Fruit fly (Drosophila melanogaster) whole organism, embryonic: ENCODE data around the gene Sec13.

Source experiments
- Bgb ChIP-seq: fragments of 200-800 bp; sonication (Bioruptor generic); IDR thresholded peaks from 2 replicates; pipeline ENCODE4 v1.3.6; 2022; ENCODE audit warnings: missing biosample characterization, missing genetic modification characterization; ENCODE audit not compliant: partially characterized antibody
- CG10274 ChIP-seq: fragments of 200-800 bp; sonication (Bioruptor generic); optimal IDR thresholded peaks from 3 replicates; lab custom pipeline; 2017; ENCODE audit warnings: missing biosample characterization, mild to moderate bottlenecking, missing genetic modification characterization
- CG13894 ChIP-seq: fragments of 200-800 bp; sonication (Bioruptor generic); optimal IDR thresholded peaks from 3 replicates; lab custom pipeline; 2018; ENCODE audit warnings: missing biosample characterization, mild to moderate bottlenecking, missing genetic modification characterization, moderate library complexity
- CG14667 ChIP-seq: fragments of 200-800 bp; sonication (Bioruptor generic); IDR thresholded peaks from 2 replicates; pipeline ENCODE4 v1.3.6; 2022; ENCODE audit warnings: missing biosample characterization, missing genetic modification characterization
- CG14710 ChIP-seq: fragments of 200-800 bp; sonication (Bioruptor generic); optimal IDR thresholded peaks from 3 replicates; lab custom pipeline; 2019; ENCODE audit warnings: missing biosample characterization, mild to moderate bottlenecking, missing genetic modification characterization, moderate library complexity
- CG15073 ChIP-seq: fragments of 200-800 bp; sonication (Bioruptor generic); optimal IDR thresholded peaks from 2 replicates; lab custom pipeline; 2016; ENCODE audit warnings: missing biosample characterization, missing genetic modification characterization
- CG15696 ChIP-seq: fragments of 200-800 bp; sonication (Bioruptor generic); optimal IDR thresholded peaks from 2 replicates; lab custom pipeline; 2019; ENCODE audit warnings: missing biosample characterization, mild to moderate bottlenecking, missing genetic modification characterization, moderate library complexity
- CG1603 ChIP-seq: fragments of 200-800 bp; sonication (Bioruptor generic); optimal IDR thresholded peaks from 2 replicates; lab custom pipeline; 2019; ENCODE audit warnings: missing biosample characterization, mild to moderate bottlenecking, missing genetic modification characterization, moderate library complexity
- CG16815 ChIP-seq: fragments of 200-800 bp; sonication (Bioruptor generic); optimal IDR thresholded peaks from 3 replicates; lab custom pipeline; 2017; ENCODE audit warnings: missing biosample characterization, mild to moderate bottlenecking, missing genetic modification characterization
- CG16863 ChIP-seq: fragments of 200-800 bp; sonication (Bioruptor generic); optimal IDR thresholded peaks from 3 replicates; lab custom pipeline; 2016; ENCODE audit warnings: missing biosample characterization, missing genetic modification characterization
- CG17328 ChIP-seq: fragments of 200-800 bp; sonication (Bioruptor generic); IDR thresholded peaks from 2 replicates; pipeline ENCODE4 v1.3.6; 2022; ENCODE audit warnings: missing biosample characterization, missing genetic modification characterization
- CG1832 ChIP-seq: fragments of 200-800 bp; sonication (Bioruptor generic); optimal IDR thresholded peaks from 2 replicates; lab custom pipeline; 2017; ENCODE audit warnings: missing biosample characterization, mild to moderate bottlenecking, missing genetic modification characterization, inconsistent platforms
- CG18599 ChIP-seq: fragments of 200-800 bp; sonication (Bioruptor generic); optimal IDR thresholded peaks from 3 replicates; lab custom pipeline; 2017; ENCODE audit warnings: missing biosample characterization, missing genetic modification characterization, mild to moderate bottlenecking, moderate library complexity, missing genetic modification reagents
- CG3407 ChIP-seq: fragments of 200-800 bp; sonication (Bioruptor generic); optimal IDR thresholded peaks from 2 replicates; lab custom pipeline; 2018; ENCODE audit warnings: missing biosample characterization, mild to moderate bottlenecking, missing genetic modification characterization
- CG3995 ChIP-seq: fragments of 200-800 bp; sonication (Bioruptor generic); optimal IDR thresholded peaks from 3 replicates; lab custom pipeline; 2016; ENCODE audit warnings: missing biosample characterization, missing genetic modification characterization
- CG4617 ChIP-seq: fragments of 200-800 bp; sonication (Bioruptor generic); optimal IDR thresholded peaks from 3 replicates; lab custom pipeline; 2016; ENCODE audit warnings: missing biosample characterization, missing genetic modification characterization, borderline replicate concordance
- CG4730 ChIP-seq: fragments of 200-800 bp; sonication (Bioruptor generic); IDR thresholded peaks from 2 replicates; pipeline ENCODE4 v1.3.6; 2022; ENCODE audit warnings: missing biosample characterization, missing genetic modification characterization
- CG6175 ChIP-seq: fragments of 200-800 bp; sonication (Bioruptor generic); IDR thresholded peaks from 3 replicates; pipeline ENCODE4 v1.3.6; 2022; ENCODE audit warnings: missing biosample characterization, missing genetic modification characterization
- CG8089 ChIP-seq: fragments of 200-800 bp; sonication (Bioruptor generic); optimal IDR thresholded peaks from 3 replicates; lab custom pipeline; 2016; ENCODE audit warnings: missing biosample characterization, missing genetic modification characterization
- CG8388 ChIP-seq: fragments of 200-800 bp; sonication (Bioruptor generic); optimal IDR thresholded peaks from 2 replicates; lab custom pipeline; 2019; ENCODE audit warnings: missing biosample characterization, mild to moderate bottlenecking, missing genetic modification characterization, moderate library complexity
- CG9932 ChIP-seq: fragments of 200-800 bp; sonication (Bioruptor generic); IDR thresholded peaks from 2 replicates; pipeline ENCODE4 v1.3.6; 2022; ENCODE audit warnings: missing biosample characterization, missing genetic modification characterization
- Deaf1 ChIP-seq: fragments of 200-800 bp; optimal IDR thresholded peaks from 3 replicates; lab custom pipeline; 2019; ENCODE audit warnings: missing biosample characterization, mild to moderate bottlenecking, missing genetic modification characterization, moderate library complexity
- Dip2 ChIP-seq: fragments of 200-800 bp; sonication (Bioruptor generic); IDR thresholded peaks from 2 replicates; pipeline ENCODE4 v1.3.6; 2022; ENCODE audit warnings: missing biosample characterization, missing genetic modification characterization
- Dll ChIP-seq: fragments of 200-800 bp; sonication (Bioruptor generic); IDR thresholded peaks from 4 replicates; pipeline ENCODE4 v1.3.6; 2022; ENCODE audit warnings: missing biosample characterization, missing genetic modification characterization; ENCODE audit not compliant: partially characterized antibody
- Dref ChIP-seq: fragments of 200-800 bp; sonication (Bioruptor generic); IDR thresholded peaks from 2 replicates; pipeline ENCODE4 v1.3.6; 2022; ENCODE audit warnings: missing biosample characterization, missing genetic modification characterization
- Drgx ChIP-seq: fragments of 200-800 bp; sonication (Bioruptor generic); IDR thresholded peaks from 2 replicates; pipeline ENCODE4 v1.3.6; 2022; ENCODE audit warnings: missing biosample characterization, missing genetic modification characterization
- ERR ChIP-seq: fragments of 200-800 bp; sonication (Bioruptor generic); optimal IDR thresholded peaks from 2 replicates; lab custom pipeline; 2016; ENCODE audit warnings: missing biosample characterization, missing genetic modification characterization
- HLHmδ ChIP-seq: fragments of 200-800 bp; sonication (Bioruptor generic); optimal IDR thresholded peaks from 2 replicates; lab custom pipeline; 2018; ENCODE audit warnings: missing biosample characterization, mild to moderate bottlenecking, missing genetic modification characterization, moderate library complexity
- Hmr ChIP-seq: fragments of 200-800 bp; sonication (Bioruptor generic); optimal IDR thresholded peaks from 3 replicates; lab custom pipeline; 2017; ENCODE audit warnings: mild to moderate bottlenecking, missing biosample characterization, missing genetic modification reagents, missing genetic modification characterization
- Hr51 ChIP-seq, 2 experiments: fragments of 200-800 bp; sonication (Bioruptor generic); optimal IDR thresholded peaks; 2 replicates in 1 of 2; 3 replicates in 1 of 2; lab custom pipeline; 2016 to 2018; ENCODE audit warnings: missing biosample characterization in 2 of 2, missing genetic modification characterization in 2 of 2, mild to moderate bottlenecking in 1 of 2, moderate library complexity in 1 of 2
- Kr ChIP-seq: fragments of 200-800 bp; sonication (Bioruptor generic); optimal IDR thresholded peaks from 2 replicates; lab custom pipeline; 2017; ENCODE audit warnings: missing biosample characterization, mild to moderate bottlenecking, missing genetic modification characterization
- Lhr ChIP-seq: fragments of 200-800 bp; sonication (Bioruptor generic); optimal IDR thresholded peaks from 3 replicates; lab custom pipeline; 2017; ENCODE audit warnings: mild to moderate bottlenecking, missing biosample characterization, missing genetic modification reagents, missing genetic modification characterization
- Max ChIP-seq: fragments of 200-800 bp; sonication (Bioruptor generic); optimal IDR thresholded peaks from 2 replicates; lab custom pipeline; 2016; ENCODE audit warnings: missing biosample characterization, mild to moderate bottlenecking, missing genetic modification characterization
- Meics ChIP-seq: fragments of 200-800 bp; sonication (Bioruptor generic); optimal IDR thresholded peaks from 2 replicates; lab custom pipeline; 2017; ENCODE audit warnings: missing biosample characterization, mild to moderate bottlenecking, missing genetic modification characterization
- abd-A ChIP-seq: fragments of 200-800 bp; sonication (Bioruptor generic); optimal IDR thresholded peaks from 3 replicates; lab custom pipeline; 2019; ENCODE audit warnings: missing biosample characterization, mild to moderate bottlenecking, missing genetic modification characterization, moderate library complexity
- exex ChIP-seq: fragments of 200-800 bp; sonication (Bioruptor generic); optimal IDR thresholded peaks from 4 replicates; lab custom pipeline; 2018; ENCODE audit warnings: missing biosample characterization, mild to moderate bottlenecking, missing genetic modification characterization, moderate library complexity
- gcm2 ChIP-seq: fragments of 200-800 bp; sonication (Bioruptor generic); optimal IDR thresholded peaks from 2 replicates; lab custom pipeline; 2016; ENCODE audit warnings: missing biosample characterization, missing genetic modification characterization
- gsb-n ChIP-seq: fragments of 200-800 bp; sonication (Bioruptor generic); optimal IDR thresholded peaks from 3 replicates; lab custom pipeline; 2018; ENCODE audit warnings: missing biosample characterization, mild to moderate bottlenecking, missing genetic modification characterization
- ken ChIP-seq: fragments of 200-800 bp; sonication (Bioruptor generic); IDR thresholded peaks from 3 replicates; pipeline ENCODE4 v1.3.6; 2022; ENCODE audit warnings: missing biosample characterization, missing genetic modification characterization
- luna ChIP-seq: fragments of 200-800 bp; sonication (Bioruptor generic); optimal IDR thresholded peaks from 2 replicates; lab custom pipeline; 2016; ENCODE audit warnings: missing biosample characterization, missing genetic modification characterization
- pfk ChIP-seq: fragments of 200-800 bp; sonication (Bioruptor generic); optimal IDR thresholded peaks from 2 replicates; lab custom pipeline; 2018; ENCODE audit warnings: missing biosample characterization, mild to moderate bottlenecking, missing genetic modification characterization, moderate library complexity
- rib ChIP-seq: fragments of 200-800 bp; sonication (Bioruptor generic); IDR thresholded peaks from 2 replicates; pipeline ENCODE4 v1.3.6; 2022; ENCODE audit warnings: missing biosample characterization, missing genetic modification characterization
- slou ChIP-seq: fragments of 200-800 bp; sonication (Bioruptor generic); optimal IDR thresholded peaks from 3 replicates; lab custom pipeline; 2016; ENCODE audit warnings: missing biosample characterization, missing genetic modification characterization
- sqz ChIP-seq: fragments of 200-800 bp; sonication (Bioruptor generic); optimal IDR thresholded peaks from 3 replicates; lab custom pipeline; 2018; ENCODE audit warnings: missing biosample characterization, mild to moderate bottlenecking, missing genetic modification characterization
- tgo ChIP-seq: fragments of 200-800 bp; sonication (Bioruptor generic); IDR thresholded peaks from 3 replicates; pipeline ENCODE4 v1.3.6; 2022; ENCODE audit warnings: missing biosample characterization, missing genetic modification characterization
- tll ChIP-seq, 2 experiments: fragments of 200-800 bp in 1 of 2; fragments of >200 bp in 1 of 2; sonication (Bioruptor generic) in 1 of 2; optimal IDR thresholded peaks; 2 replicates each; lab custom pipeline; 2017 to 2019; ENCODE audit warnings: missing biosample characterization in 2 of 2, missing genetic modification characterization in 2 of 2, mild to moderate bottlenecking in 1 of 2, moderate library complexity in 1 of 2
- unpg ChIP-seq: fragments of 200-800 bp; sonication (Bioruptor generic); optimal IDR thresholded peaks from 3 replicates; lab custom pipeline; 2018; ENCODE audit warnings: missing biosample characterization, mild to moderate bottlenecking, missing genetic modification characterization, moderate library complexity
- vvl ChIP-seq: fragments of 200-800 bp; sonication (Bioruptor generic); IDR thresholded peaks from 2 replicates; pipeline ENCODE4 v1.3.6; 2022; ENCODE audit warnings: missing biosample characterization, missing genetic modification characterization
- wdn ChIP-seq: fragments of 200-800 bp; sonication (Bioruptor generic); IDR thresholded peaks from 2 replicates; pipeline ENCODE4 v1.3.6; 2022; ENCODE audit warnings: missing biosample characterization, missing genetic modification characterization

Gene Sec13

DNA sequence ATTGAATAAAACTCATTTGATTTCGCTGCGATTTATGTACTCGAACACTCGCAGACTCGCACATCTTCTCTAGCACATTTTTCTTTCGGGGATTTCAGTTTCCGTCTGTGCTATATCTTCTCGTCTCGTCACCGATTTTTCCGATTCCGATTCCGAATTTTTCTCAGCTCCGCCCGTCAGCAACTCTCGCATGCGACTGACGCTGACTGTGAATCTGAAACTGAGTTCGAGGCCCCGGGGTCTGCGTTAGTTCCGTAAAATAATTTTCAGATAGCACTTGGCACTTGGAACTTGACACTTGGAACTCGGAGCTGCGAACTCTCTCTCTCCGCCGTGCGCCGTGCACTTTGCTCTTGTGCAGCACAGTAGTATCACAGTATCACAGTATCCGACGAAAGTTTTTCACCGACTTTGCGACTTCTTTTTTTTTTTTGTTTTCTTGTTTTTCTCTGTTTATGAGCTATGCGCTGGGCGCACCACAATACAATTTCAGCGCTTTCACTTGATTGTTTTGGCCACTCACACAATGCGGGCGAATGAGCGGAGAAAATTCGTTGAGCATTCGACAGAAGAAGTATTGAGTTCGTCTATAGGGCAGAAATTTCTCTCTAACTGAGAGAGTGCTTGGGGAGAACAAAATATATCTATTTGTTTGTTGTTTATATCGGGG lies 28.6 kb downstream of the Sec13 start, which contains the start of gene CG4393 (continued):
- TF ChIP-seq Bgb, result 0 out of 2 replicates have a peak, but pooled peaks have one; percentile 16
- no peak for TF ChIP-seq CG10274 (GFP tag; lab: Kevin White, UChicago)
- TF ChIP-seq CG3407 (GFP tag; lab: Kevin White, UChicago), result no peak
- TF ChIP-seq tll (GFP tag; optimal IDR thresholded peaks at IDR 0.05; lab: Kevin White, UChicago), result no peak
- TF ChIP-seq CG14667, result no peak
- TF ChIP-seq Drgx (GFP tag; lab: Robert Waterston, UW), result peak; percentile 59
- TF ChIP-seq CG16815, result no peak
- no peak for TF ChIP-seq unpg (GFP tag; lab: Kevin White, UChicago)
- no peak for TF ChIP-seq CG8089 (GFP tag; lab: Kevin White, UChicago)
- TF ChIP-seq gcm2 (GFP tag; lab: Kevin White, UChicago), result peak; percentile 18
- no peak for TF ChIP-seq CG3995 (GFP tag; lab: Kevin White, UChicago)
- no peak for TF ChIP-seq wdn (GFP tag; lab: Robert Waterston, UW)
- TF ChIP-seq CG8388, result peak; percentile 94
- no peak for TF ChIP-seq rib (GFP tag; lab: Robert Waterston, UW)
- TF ChIP-seq gsb-n (tag; lab: Kevin White, UChicago), result no peak
- no peak for TF ChIP-seq ken
- no peak for TF ChIP-seq CG1603 (tag; lab: Kevin White, UChicago)
- TF ChIP-seq Deaf1, result peak; percentile 31
- no peak for TF ChIP-seq CG18599
- TF ChIP-seq Hmr (GFP tag; lab: Kevin White, UChicago), result no peak
- TF ChIP-seq luna (GFP tag; lab: Kevin White, UChicago), result no peak
- no peak for TF ChIP-seq CG15073 (GFP tag; lab: Kevin White, UChicago)
- TF ChIP-seq sqz, result peak; percentile 41
- peak; percentile 57 for TF ChIP-seq abd-A (tag; lab: Kevin White, UChicago)
- TF ChIP-seq pfk (GFP tag; lab: Kevin White, UChicago), result no peak
- peak; percentile 90 for TF ChIP-seq CG13894 (tag; lab: Kevin White, UChicago)
- no peak for TF ChIP-seq Kr
- no peak for TF ChIP-seq HLHmδ (GFP tag; lab: Kevin White, UChicago)
- TF ChIP-seq CG17328 (GFP tag; lab: Robert Waterston, UW), result no peak
- TF ChIP-seq CG15696 (tag; lab: Kevin White, UChicago), result no peak
- no peak for TF ChIP-seq CG9932
- TF ChIP-seq Lhr (GFP tag; lab: Kevin White, UChicago), result no peak
- 0 out of 2 replicates have a peak, but pooled peaks have one; percentile 24 for TF ChIP-seq vvl
- TF ChIP-seq Dll (GFP tag; lab: Robert Waterston, UW), result peak; percentile 36; the same call in 2 of the 4 replicates
- no peak for TF ChIP-seq CG16863 (GFP tag; lab: Kevin White, UChicago)
- TF ChIP-seq CG6175 (GFP tag; lab: Robert Waterston, UW), result no peak
- TF ChIP-seq Max, result no peak
- TF ChIP-seq ERR (GFP tag; lab: Kevin White, UChicago), result no peak
- no peak for TF ChIP-seq CG4617 (GFP tag; lab: Kevin White, UChicago)
- TF ChIP-seq Dref (GFP tag; lab: Robert Waterston, UW), result no peak
- TF ChIP-seq CG4730 (GFP tag; lab: Robert Waterston, UW), result no peak
- no peak for TF ChIP-seq tgo (GFP tag; lab: Robert Waterston, UW)
- no peak for TF ChIP-seq slou
- TF ChIP-seq Hr51 (GFP tag; optimal IDR thresholded peaks at IDR 0.05; lab: Kevin White, UChicago), result no peak
- no peak for TF ChIP-seq CG1832
- TF ChIP-seq CG14710 (tag; lab: Kevin White, UChicago), result no peak
- no peak for TF ChIP-seq exex (tag; lab: Kevin White, UChicago)
- no peak for TF ChIP-seq Dip2 (GFP tag; lab: Robert Waterston, UW)
- TF ChIP-seq Meics (GFP tag; lab: Kevin White, UChicago), result no peak
